Fruit fly (Drosophila melanogaster) whole organism, prepupa: ENCODE measurements around the gene Flacc.
A peak's percentile ranks its signal among the peaks of the same experiment; 100 is the strongest.

Experiments
- Blimp-1 ChIP-seq: fragments of 200-800 bp; sonication (Bioruptor generic); optimal IDR thresholded peaks from 3 replicates; lab custom pipeline; 2017; ENCODE audit warnings: missing biosample characterization, missing genetic modification characterization, mild to moderate bottlenecking, moderate library complexity, missing genetic modification reagents
- CG10631 ChIP-seq: fragments of 200-800 bp; sonication (Bioruptor generic); optimal IDR thresholded peaks from 2 replicates; lab custom pipeline; 2016; ENCODE audit warnings: missing biosample characterization, missing genetic modification characterization
- CG10669 ChIP-seq: fragments of 200-800 bp; sonication (Bioruptor generic); optimal IDR thresholded peaks from 3 replicates; lab custom pipeline; 2018; ENCODE audit warnings: missing biosample characterization, mild to moderate bottlenecking, missing genetic modification characterization, moderate library complexity
- CG11294 ChIP-seq: fragments of 200-800 bp; sonication (Bioruptor generic); IDR thresholded peaks from 2 replicates; pipeline ENCODE4 v1.3.6; 2022; ENCODE audit warnings: missing biosample characterization, missing genetic modification characterization
- CG11902 ChIP-seq: fragments of 200-800 bp; sonication (Bioruptor generic); optimal IDR thresholded peaks from 3 replicates; lab custom pipeline; 2016; ENCODE audit warnings: missing biosample characterization, missing genetic modification characterization
- CG15336 ChIP-seq: fragments of 200-800 bp; sonication (Bioruptor generic); IDR thresholded peaks from 2 replicates; pipeline ENCODE4 v1.3.6; 2022; ENCODE audit warnings: missing biosample characterization, missing genetic modification characterization
- CG1621 ChIP-seq: fragments of 200-800 bp; sonication (Bioruptor generic); optimal IDR thresholded peaks from 3 replicates; lab custom pipeline; 2018; ENCODE audit warnings: missing biosample characterization, mild to moderate bottlenecking, missing genetic modification characterization
- CG16779 ChIP-seq: fragments of 200-800 bp; sonication (Bioruptor generic); optimal IDR thresholded peaks from 3 replicates; lab custom pipeline; 2017; ENCODE audit warnings: missing biosample characterization, mild to moderate bottlenecking, missing genetic modification characterization
- CG3032 ChIP-seq: fragments of 200-800 bp; optimal IDR thresholded peaks from 2 replicates; lab custom pipeline; 2019; ENCODE audit warnings: missing biosample characterization, mild to moderate bottlenecking, missing genetic modification characterization, moderate library complexity
- CG31627 ChIP-seq: fragments of 200-800 bp; sonication (Bioruptor generic); optimal IDR thresholded peaks from 3 replicates; lab custom pipeline; 2016; ENCODE audit warnings: missing biosample characterization, missing genetic modification characterization
- CG32006 ChIP-seq: fragments of 200-800 bp; sonication (Bioruptor generic); optimal IDR thresholded peaks from 3 replicates; lab custom pipeline; 2017; ENCODE audit warnings: missing biosample characterization, mild to moderate bottlenecking, missing genetic modification characterization
- CG34406 ChIP-seq: fragments of 200-800 bp; sonication (Bioruptor generic); optimal IDR thresholded peaks from 3 replicates; lab custom pipeline; 2016; ENCODE audit warnings: missing biosample characterization, missing genetic modification characterization
- CG3919 ChIP-seq: fragments of 200-800 bp; sonication (Bioruptor generic); optimal IDR thresholded peaks from 3 replicates; lab custom pipeline; 2016; ENCODE audit warnings: missing biosample characterization, missing genetic modification characterization
- CG6163 ChIP-seq: fragments of 200-800 bp; sonication (Bioruptor generic); IDR thresholded peaks from 3 replicates; pipeline ENCODE4 v1.3.6; 2022; ENCODE audit warnings: missing biosample characterization, missing genetic modification characterization
- CG6276 ChIP-seq: fragments of 200-800 bp; sonication (Bioruptor generic); optimal IDR thresholded peaks from 2 replicates; lab custom pipeline; 2017; ENCODE audit warnings: missing biosample characterization, mild to moderate bottlenecking, missing genetic modification characterization
- CG6808 ChIP-seq: fragments of 200-800 bp; sonication (Bioruptor generic); optimal IDR thresholded peaks from 3 replicates; lab custom pipeline; 2017; ENCODE audit warnings: missing biosample characterization, missing genetic modification characterization, mild to moderate bottlenecking, moderate library complexity, missing genetic modification reagents
- CG6854 ChIP-seq: fragments of 200-800 bp; sonication (Bioruptor generic); optimal IDR thresholded peaks from 2 replicates; lab custom pipeline; 2017; ENCODE audit warnings: missing biosample characterization, mild to moderate bottlenecking, missing genetic modification characterization
- CG7368 ChIP-seq: fragments of 200-800 bp; sonication (Bioruptor generic); optimal IDR thresholded peaks from 3 replicates; lab custom pipeline; 2016; ENCODE audit warnings: missing biosample characterization, missing genetic modification characterization
- CG8119 ChIP-seq: fragments of 200-800 bp; sonication (Bioruptor generic); IDR thresholded peaks from 3 replicates; pipeline ENCODE4 v1.3.6; 2022; ENCODE audit warnings: missing biosample characterization, missing genetic modification characterization
- CG8319 ChIP-seq: fragments of 200-800 bp; sonication (Bioruptor generic); optimal IDR thresholded peaks from 3 replicates; lab custom pipeline; 2016; ENCODE audit warnings: missing biosample characterization, missing genetic modification characterization
- CG8632 ChIP-seq: fragments of 200-800 bp; sonication (Bioruptor generic); optimal IDR thresholded peaks from 3 replicates; lab custom pipeline; 2016; ENCODE audit warnings: missing biosample characterization, missing genetic modification characterization
- CG9139 ChIP-seq: fragments of 200-800 bp; sonication (Bioruptor generic); optimal IDR thresholded peaks from 3 replicates; lab custom pipeline; 2017; ENCODE audit warnings: missing biosample characterization, mild to moderate bottlenecking, missing genetic modification characterization
- Eip75B ChIP-seq: fragments of 200-800 bp; sonication (Bioruptor generic); optimal IDR thresholded peaks from 3 replicates; lab custom pipeline; 2016; ENCODE audit warnings: missing biosample characterization, missing genetic modification characterization
- Eip78C ChIP-seq: fragments of 200-800 bp; sonication (Bioruptor generic); peaks from one replicate; lab custom pipeline; 2016; ENCODE audit warnings: missing biosample characterization, missing genetic modification characterization
- Ets21C ChIP-seq: fragments of 200-800 bp; sonication (Bioruptor generic); optimal IDR thresholded peaks from 3 replicates; lab custom pipeline; 2016; ENCODE audit warnings: missing biosample characterization, missing genetic modification characterization
- Ets96B ChIP-seq: fragments of 200-800 bp; optimal IDR thresholded peaks from 2 replicates; lab custom pipeline; 2019; ENCODE audit warnings: missing biosample characterization, mild to moderate bottlenecking, missing genetic modification characterization, moderate library complexity
- Gug ChIP-seq: fragments of 200-800 bp; sonication (Bioruptor generic); IDR thresholded peaks from 2 replicates; pipeline ENCODE4 v1.3.6; 2022; ENCODE audit warnings: missing biosample characterization, missing genetic modification characterization
- Hr38 ChIP-seq: sonication (Bioruptor generic); optimal IDR thresholded peaks from 2 replicates; lab custom pipeline; 2016; ENCODE audit warnings: missing biosample characterization, missing genetic modification characterization
- Hr4 ChIP-seq: fragments of 200-800 bp; sonication (Bioruptor generic); optimal IDR thresholded peaks from 3 replicates; lab custom pipeline; 2016; ENCODE audit warnings: missing biosample characterization, missing genetic modification characterization
- Met ChIP-seq: fragments of 200-800 bp; sonication (Bioruptor generic); optimal IDR thresholded peaks from 3 replicates; lab custom pipeline; 2016; ENCODE audit warnings: missing biosample characterization, missing genetic modification characterization
- OdsH ChIP-seq: fragments of 200-800 bp; sonication (Bioruptor generic); optimal IDR thresholded peaks from 3 replicates; lab custom pipeline; 2016; ENCODE audit warnings: missing biosample characterization, missing genetic modification characterization
- Smox ChIP-seq: fragments of 200-800 bp; sonication (Bioruptor generic); optimal IDR thresholded peaks from 3 replicates; lab custom pipeline; 2016; ENCODE audit warnings: missing biosample characterization, missing genetic modification characterization
- Sox102F ChIP-seq: fragments of 200-800 bp; sonication (Bioruptor generic); optimal IDR thresholded peaks from 2 replicates; lab custom pipeline; 2016; ENCODE audit warnings: missing biosample characterization, mild to moderate bottlenecking, missing genetic modification characterization
- Sox14 ChIP-seq: fragments of 200-800 bp; sonication (Bioruptor generic); optimal IDR thresholded peaks from 3 replicates; lab custom pipeline; 2016; ENCODE audit warnings: missing biosample characterization, missing genetic modification characterization
- Sox15 ChIP-seq: fragments of 200-800 bp; sonication (Bioruptor generic); optimal IDR thresholded peaks from 3 replicates; lab custom pipeline; 2016; ENCODE audit warnings: missing biosample characterization, missing genetic modification characterization
- achi ChIP-seq: fragments of 200-800 bp; sonication (Bioruptor generic); optimal IDR thresholded peaks from 3 replicates; lab custom pipeline; 2016; ENCODE audit warnings: missing biosample characterization, missing genetic modification characterization
- acj6 ChIP-seq: fragments of 200-800 bp; sonication (Bioruptor generic); optimal IDR thresholded peaks from 3 replicates; lab custom pipeline; 2016; ENCODE audit warnings: missing biosample characterization, missing genetic modification characterization
- cyc ChIP-seq: fragments of 200-800 bp; sonication (Bioruptor generic); optimal IDR thresholded peaks from 3 replicates; lab custom pipeline; 2016; ENCODE audit warnings: missing biosample characterization, missing genetic modification characterization
- dac ChIP-seq: fragments of 200-800 bp; sonication (Bioruptor generic); optimal IDR thresholded peaks from 2 replicates; lab custom pipeline; 2017; ENCODE audit warnings: missing biosample characterization, mild to moderate bottlenecking, missing genetic modification characterization
- eg ChIP-seq: fragments of 200-800 bp; sonication (Bioruptor generic); IDR thresholded peaks from 3 replicates; pipeline ENCODE4 v1.3.6; 2022; ENCODE audit warnings: missing biosample characterization, missing genetic modification characterization
- esn ChIP-seq: fragments of 200-800 bp; sonication (Bioruptor generic); optimal IDR thresholded peaks from 2 replicates; lab custom pipeline; 2016; ENCODE audit warnings: missing biosample characterization, mild to moderate bottlenecking, missing genetic modification characterization, moderate library complexity
- fd59A ChIP-seq: fragments of 200-800 bp; sonication (Bioruptor generic); optimal IDR thresholded peaks from 2 replicates; lab custom pipeline; 2017; ENCODE audit warnings: missing biosample characterization, mild to moderate bottlenecking, missing genetic modification characterization, missing genetic modification reagents
- fd85E ChIP-seq: fragments of 200-800 bp; sonication (Bioruptor generic); optimal IDR thresholded peaks from 3 replicates; lab custom pipeline; 2016; ENCODE audit warnings: missing biosample characterization, missing genetic modification characterization
- fkh ChIP-seq: fragments of 200-800 bp; sonication (Bioruptor generic); optimal IDR thresholded peaks from 3 replicates; lab custom pipeline; 2017; ENCODE audit warnings: missing biosample characterization, mild to moderate bottlenecking, missing genetic modification characterization, moderate library complexity
- lz ChIP-seq: fragments of 200-800 bp; sonication (Bioruptor generic); optimal IDR thresholded peaks from 3 replicates; lab custom pipeline; 2016; ENCODE audit warnings: missing biosample characterization, missing genetic modification characterization
- net ChIP-seq: fragments of 200-800 bp; sonication (Bioruptor generic); optimal IDR thresholded peaks from 3 replicates; lab custom pipeline; 2016; ENCODE audit warnings: missing biosample characterization, missing genetic modification characterization
- pdm3 ChIP-seq: fragments of 200-800 bp; sonication (Bioruptor generic); optimal IDR thresholded peaks from 3 replicates; lab custom pipeline; 2016; ENCODE audit warnings: missing biosample characterization, missing genetic modification characterization
- svp ChIP-seq: fragments of 200-800 bp; sonication (Bioruptor generic); peaks from one replicate; lab custom pipeline; 2016; ENCODE audit warnings: missing biosample characterization, missing genetic modification characterization
- topi ChIP-seq: fragments of 200-800 bp; sonication (Bioruptor generic); optimal IDR thresholded peaks from 3 replicates; lab custom pipeline; 2016; ENCODE audit warnings: missing biosample characterization, missing genetic modification characterization
- vri ChIP-seq: fragments of 200-800 bp; sonication (Bioruptor generic); optimal IDR thresholded peaks from 3 replicates; lab custom pipeline; 2016; ENCODE audit warnings: missing biosample characterization, mild to moderate bottlenecking, missing genetic modification characterization

Gene Flacc

DNA sequence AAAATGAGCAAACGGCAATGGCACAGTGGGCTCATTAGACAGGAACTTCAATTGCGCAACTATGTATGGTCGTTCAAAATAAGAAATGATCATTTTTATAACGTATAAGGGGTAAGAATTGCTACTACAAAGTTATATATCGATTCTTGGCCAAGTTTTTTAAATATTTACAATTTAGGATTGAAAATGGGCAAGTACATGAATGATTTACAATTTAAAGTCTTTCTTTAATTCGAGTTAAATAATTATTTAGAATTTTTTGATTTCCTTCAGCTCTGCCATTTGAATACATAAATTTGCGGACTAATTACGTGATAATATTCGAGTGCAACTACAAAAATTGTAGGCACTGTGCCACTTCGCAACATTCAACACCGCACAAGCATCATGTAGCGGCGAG is 31.3 kb upstream of the Flacc start (continued):
- TF ChIP-seq net (GFP tag; lab: Kevin White, UChicago) (peak; percentile 63), CG32006 (GFP tag; lab: Kevin White, UChicago) (peak; percentile 89), CG31627 (GFP tag; lab: Kevin White, UChicago) (peak; percentile 44), esn (GFP tag; lab: Kevin White, UChicago) (peak; percentile 79), CG8119 (peak; percentile 79), CG9139 (peak; percentile 5), lz (peak; percentile 72), Smox (GFP tag; lab: Kevin White, UChicago) (peak; percentile 77)
- TF ChIP-seq, all 60 proteins: peak for 51

- TF ChIP-seq CG3032, result peak; percentile 79
- TF ChIP-seq lz, result peak; percentile 34
- peak; percentile 69 for TF ChIP-seq pdm3
- TF ChIP-seq achi (GFP tag; lab: Kevin White, UChicago), result peak; percentile 73
- peak; percentile 72 for TF ChIP-seq CG3919 (GFP tag; lab: Kevin White, UChicago)
- TF ChIP-seq CG32006 (GFP tag; lab: Kevin White, UChicago), result peak; percentile 66
- TF ChIP-seq Eip78C, result peak; percentile 91
- no peak for TF ChIP-seq Hr38 (GFP tag; lab: Kevin White, UChicago)
- TF ChIP-seq Eip75B (GFP tag; lab: Kevin White, UChicago), result peak; percentile 75
- TF ChIP-seq CG10669 (GFP tag; lab: Kevin White, UChicago), result peak; percentile 81
- peak; percentile 44 for TF ChIP-seq CG7368
- peak; percentile 67 for TF ChIP-seq Sox14
- peak; percentile 77 for TF ChIP-seq Ets96B (tag; lab: Kevin White, UChicago)
- TF ChIP-seq CG9139, result peak; percentile 62
- TF ChIP-seq OdsH (GFP tag; lab: Kevin White, UChicago), result peak; percentile 71
- TF ChIP-seq Gug (GFP tag; lab: Robert Waterston, UW), result peak; percentile 59
- TF ChIP-seq acj6 (GFP tag; lab: Kevin White, UChicago), result peak; percentile 72
- no peak for TF ChIP-seq fd85E (GFP tag; lab: Kevin White, UChicago)
- peak; percentile 40 for TF ChIP-seq Hr4 (GFP tag; lab: Kevin White, UChicago)
- TF ChIP-seq dac (GFP tag; lab: Kevin White, UChicago), result no peak
- TF ChIP-seq Smox (GFP tag; lab: Kevin White, UChicago), result peak; percentile 38
- peak; percentile 29 for TF ChIP-seq CG6276 (GFP tag; lab: Kevin White, UChicago)
- TF ChIP-seq CG8632 (GFP tag; lab: Kevin White, UChicago), result peak; percentile 48
- peak; percentile 80 for TF ChIP-seq fd59A (GFP tag; lab: Kevin White, UChicago)
- TF ChIP-seq CG16779 (tag; lab: Kevin White, UChicago), result peak; percentile 26
- peak; percentile 19 for TF ChIP-seq Sox102F (GFP tag; lab: Kevin White, UChicago)
- peak; percentile 49 for TF ChIP-seq net (GFP tag; lab: Kevin White, UChicago)
- TF ChIP-seq svp (GFP tag; lab: Kevin White, UChicago), result peak; percentile 72
- TF ChIP-seq fkh (GFP tag; lab: Kevin White, UChicago), result no peak
- peak; percentile 85 for TF ChIP-seq CG6163 (GFP tag; lab: Robert Waterston, UW)
- TF ChIP-seq CG11294 (GFP tag; lab: Robert Waterston, UW), result peak; percentile 51
- TF ChIP-seq CG6854, result no peak
- TF ChIP-seq CG11902, result no peak
- TF ChIP-seq topi, result peak; percentile 59
- peak; percentile 78 for TF ChIP-seq CG1621
- peak; percentile 46 for TF ChIP-seq Met (GFP tag; lab: Kevin White, UChicago)
- no peak for TF ChIP-seq vri (GFP tag; lab: Kevin White, UChicago)
- peak; percentile 41 for TF ChIP-seq CG31627 (GFP tag; lab: Kevin White, UChicago)
- TF ChIP-seq CG15336 (GFP tag; lab: Robert Waterston, UW), result peak; percentile 68
- peak; percentile 37 for TF ChIP-seq Sox15 (GFP tag; lab: Kevin White, UChicago)
- peak; percentile 74 for TF ChIP-seq eg (GFP tag; lab: Robert Waterston, UW)
- TF ChIP-seq CG10631 (GFP tag; lab: Kevin White, UChicago), result peak; percentile 77
- TF ChIP-seq Blimp-1 (GFP tag; lab: Kevin White, UChicago), result no peak
- TF ChIP-seq CG6808 (GFP tag; lab: Kevin White, UChicago), result peak; percentile 79
- TF ChIP-seq cyc (GFP tag; lab: Kevin White, UChicago), result peak; percentile 44
- TF ChIP-seq Ets21C (GFP tag; lab: Kevin White, UChicago), result peak; percentile 25
- peak; percentile 42 for TF ChIP-seq esn (GFP tag; lab: Kevin White, UChicago)
- peak; percentile 42 for TF ChIP-seq CG34406 (GFP tag; lab: Kevin White, UChicago)
- TF ChIP-seq CG8319 (GFP tag; lab: Kevin White, UChicago), result peak; percentile 6
Observed at dm6 chrX:18923531-18923930, 30.1 kb upstream of the Flacc start.
